Fruit fly (Drosophila melanogaster): Measurements from ENCODE around the gene CG4666.

- TF ChIP-seq usp (GFP tag; optimal IDR thresholded peaks at IDR 0.05), result no peak
- no peak for TF ChIP-seq CG8478 (optimal IDR thresholded peaks at IDR 0.05)
- no peak for TF ChIP-seq Dll (optimal IDR thresholded peaks at IDR 0.05)
Observed at dm6 chrX:6050282-6050934, 27.2 kb downstream of the CG4666 start, which contains the start of gene CG5921.

Data from whole organism.